Fruit fly (Drosophila melanogaster) whole organism, prepupa: ENCODE measurements around the gene Elovl7.

Experiments used
- Blimp-1 ChIP-seq: fragments of 200-800 bp; sonication (Bioruptor generic); optimal IDR thresholded peaks from 3 replicates; lab custom pipeline; 2017; ENCODE audit warnings: missing biosample characterization, missing genetic modification characterization, mild to moderate bottlenecking, moderate library complexity, missing genetic modification reagents
- CG11294 ChIP-seq: fragments of 200-800 bp; sonication (Bioruptor generic); IDR thresholded peaks from 2 replicates; pipeline ENCODE4 v1.3.6; 2022; ENCODE audit warnings: missing biosample characterization, missing genetic modification characterization
- CG11902 ChIP-seq: fragments of 200-800 bp; sonication (Bioruptor generic); optimal IDR thresholded peaks from 3 replicates; lab custom pipeline; 2016; ENCODE audit warnings: missing biosample characterization, missing genetic modification characterization
- CG16779 ChIP-seq: fragments of 200-800 bp; sonication (Bioruptor generic); optimal IDR thresholded peaks from 3 replicates; lab custom pipeline; 2017; ENCODE audit warnings: missing biosample characterization, mild to moderate bottlenecking, missing genetic modification characterization
- CG8119 ChIP-seq: fragments of 200-800 bp; sonication (Bioruptor generic); IDR thresholded peaks from 3 replicates; pipeline ENCODE4 v1.3.6; 2022; ENCODE audit warnings: missing biosample characterization, missing genetic modification characterization
- Met ChIP-seq: fragments of 200-800 bp; sonication (Bioruptor generic); optimal IDR thresholded peaks from 3 replicates; lab custom pipeline; 2016; ENCODE audit warnings: missing biosample characterization, missing genetic modification characterization
- Sox102F ChIP-seq: fragments of 200-800 bp; sonication (Bioruptor generic); optimal IDR thresholded peaks from 2 replicates; lab custom pipeline; 2016; ENCODE audit warnings: missing biosample characterization, mild to moderate bottlenecking, missing genetic modification characterization
- achi ChIP-seq: fragments of 200-800 bp; sonication (Bioruptor generic); optimal IDR thresholded peaks from 3 replicates; lab custom pipeline; 2016; ENCODE audit warnings: missing biosample characterization, missing genetic modification characterization
- dac ChIP-seq: fragments of 200-800 bp; sonication (Bioruptor generic); optimal IDR thresholded peaks from 2 replicates; lab custom pipeline; 2017; ENCODE audit warnings: missing biosample characterization, mild to moderate bottlenecking, missing genetic modification characterization
- eg ChIP-seq: fragments of 200-800 bp; sonication (Bioruptor generic); IDR thresholded peaks from 3 replicates; pipeline ENCODE4 v1.3.6; 2022; ENCODE audit warnings: missing biosample characterization, missing genetic modification characterization
- esn ChIP-seq: fragments of 200-800 bp; sonication (Bioruptor generic); optimal IDR thresholded peaks from 2 replicates; lab custom pipeline; 2016; ENCODE audit warnings: missing biosample characterization, mild to moderate bottlenecking, missing genetic modification characterization, moderate library complexity
- pdm3 ChIP-seq: fragments of 200-800 bp; sonication (Bioruptor generic); optimal IDR thresholded peaks from 3 replicates; lab custom pipeline; 2016; ENCODE audit warnings: missing biosample characterization, missing genetic modification characterization

- TF ChIP-seq dac (GFP tag; lab: Kevin White, UChicago) = no peak
- TF ChIP-seq Met (GFP tag; lab: Kevin White, UChicago) = no peak
- no peak for TF ChIP-seq esn (GFP tag; lab: Kevin White, UChicago)
- TF ChIP-seq CG16779 = no peak
- TF ChIP-seq CG11294 (GFP tag; lab: Robert Waterston, UW) = no peak
- no peak for TF ChIP-seq CG11902 (GFP tag; lab: Kevin White, UChicago)
- no peak for TF ChIP-seq pdm3 (GFP tag; lab: Kevin White, UChicago)
- no peak for TF ChIP-seq Blimp-1 (GFP tag; lab: Kevin White, UChicago)
- no peak for TF ChIP-seq Sox102F
- no peak for TF ChIP-seq eg (GFP tag; lab: Robert Waterston, UW)
- TF ChIP-seq CG8119 (GFP tag; lab: Robert Waterston, UW) = no peak
- TF ChIP-seq achi (GFP tag; lab: Kevin White, UChicago) = no peak
Measured at dm6 chr3R:7968958-7969701, 26.5 kb downstream of the Elovl7 start.
